Fruit fly (Drosophila melanogaster): ENCODE data around the gene CG4822.

The CG4822 gene

dm6 chr2L:81198-81597, 40.4 kb downstream of the CG4822 start (continued):
- TF ChIP-seq grn (GFP tag; optimal IDR thresholded peaks at IDR 0.05) (peak; percentile 15), CG7372 (GFP tag; IDR thresholded peaks at IDR 0.05) (no peak), CG10321 (GFP tag; IDR thresholded peaks at IDR 0.05) (no peak), Trl (optimal IDR thresholded peaks at IDR 0.05) (no peak), Trl (GFP tag; optimal IDR thresholded peaks at IDR 0.05) (peak; percentile 1), nom (GFP tag; optimal IDR thresholded peaks at IDR 0.05) (no peak), yki (optimal IDR thresholded peaks at IDR 0.05) (no peak), Rx (GFP tag; IDR thresholded peaks at IDR 0.05) (no peak), CG3163 (GFP tag; optimal IDR thresholded peaks at IDR 0.05) (no peak), ase (GFP tag; IDR thresholded peaks at IDR 0.05) (no peak), tll (GFP tag; optimal IDR thresholded peaks at IDR 0.05) (no peak), CG6254 (GFP tag; optimal IDR thresholded peaks at IDR 0.05) (peak; percentile 7), CG33557 (GFP tag; optimal IDR thresholded peaks at IDR 0.05) (peak; percentile 26), HmgZ (tag; optimal IDR thresholded peaks at IDR 0.05) (no peak), Nf-YB (GFP tag; optimal IDR thresholded peaks at IDR 0.05) (peak; percentile 27), fd96Cb (tag; optimal IDR thresholded peaks at IDR 0.05) (no peak), Max (GFP tag; optimal IDR thresholded peaks at IDR 0.05) (no peak), zf30C (GFP tag; optimal IDR thresholded peaks at IDR 0.05) (no peak), mirr (GFP tag; optimal IDR thresholded peaks at IDR 0.05) (peak; percentile 19), tap (tag; optimal IDR thresholded peaks at IDR 0.05) (peak; percentile 20), luna (GFP tag; optimal IDR thresholded peaks at IDR 0.05) (no peak), dati (GFP tag; IDR thresholded peaks at IDR 0.05) (no peak), bsh (GFP tag; optimal IDR thresholded peaks at IDR 0.05) (peak in 1 of 2 experiments; percentile 32), CG12391 (tag; optimal IDR thresholded peaks at IDR 0.05) (no peak), ewg (GFP tag; optimal IDR thresholded peaks at IDR 0.05) (peak; percentile 6), chif (GFP tag; optimal IDR thresholded peaks at IDR 0.05) (no peak), CG1603 (tag; optimal IDR thresholded peaks at IDR 0.05) (peak; percentile 8), B-H2 (GFP tag; optimal IDR thresholded peaks at IDR 0.05) (peak; percentile 4), abd-A (tag; optimal IDR thresholded peaks at IDR 0.05) (no peak), CG11398 (GFP tag; optimal IDR thresholded peaks at IDR 0.05) (peak; percentile 35), hth (optimal IDR thresholded peaks at IDR 0.05) (no peak), Fer2 (tag; optimal IDR thresholded peaks at IDR 0.05) (no peak), Xbp1 (GFP tag; optimal IDR thresholded peaks at IDR 0.05) (no peak), pfk (GFP tag; optimal IDR thresholded peaks at IDR 0.05) (peak; percentile 26), CG16779 (GFP tag; IDR thresholded peaks at IDR 0.05) (no peak), sens (GFP tag) (peak; percentile 79), CG6654 (GFP tag; optimal IDR thresholded peaks at IDR 0.05) (no peak), Hr51 (GFP tag; optimal IDR thresholded peaks at IDR 0.05) (peak in 1 of 2 experiments; percentile 10), Blimp-1 (GFP tag; optimal IDR thresholded peaks at IDR 0.05) (peak; percentile 46), zen2 (GFP tag; IDR thresholded peaks at IDR 0.05; ENCODE audit: partially characterized antibody) (no peak), CG12071 (GFP tag; optimal IDR thresholded peaks at IDR 0.05) (peak; percentile 79), CG9817 (tag; optimal IDR thresholded peaks at IDR 0.05) (no peak), lmd (GFP tag; IDR thresholded peaks at IDR 0.05) (no peak), Atf6 (GFP tag; IDR thresholded peaks at IDR 0.05) (no peak), CG7928 (GFP tag; optimal IDR thresholded peaks at IDR 0.05) (no peak), gce (GFP tag; IDR thresholded peaks at IDR 0.05) (no peak), h (optimal IDR thresholded peaks at IDR 0.05) (no peak), zen (tag; optimal IDR thresholded peaks at IDR 0.05) (no peak), PHDP (tag; optimal IDR thresholded peaks at IDR 0.05) (peak; percentile 55), CG2199 (GFP tag; IDR thresholded peaks at IDR 0.05) (no peak), Hmr (GFP tag; optimal IDR thresholded peaks at IDR 0.05) (peak; percentile 49), wek (GFP tag; optimal IDR thresholded peaks at IDR 0.05) (peak; percentile 79)

Measured in whole organism, embryonic.